Fruit fly (Drosophila melanogaster) whole organism, embryonic: ENCODE measurements around the gene CG9992.

Experiments
- B-H1 ChIP-seq: fragments of 200-800 bp; sonication (Bioruptor generic); IDR thresholded peaks from 3 replicates; pipeline ENCODE4 v1.3.6; 2022; ENCODE audit warnings: missing biosample characterization, missing genetic modification characterization
- B-H2 ChIP-seq: fragments of 200-800 bp; sonication (Bioruptor generic); optimal IDR thresholded peaks from 2 replicates; lab custom pipeline; 2018; ENCODE audit warnings: missing biosample characterization, mild to moderate bottlenecking, missing genetic modification characterization
- Blimp-1 ChIP-seq: fragments of 200-800 bp; sonication (Bioruptor generic); optimal IDR thresholded peaks from 3 replicates; lab custom pipeline; 2018; ENCODE audit warnings: missing biosample characterization, missing genetic modification characterization, mild to moderate bottlenecking, moderate library complexity, missing genetic modification reagents
- CG10147 ChIP-seq: fragments of 200-800 bp; sonication (Bioruptor generic); optimal IDR thresholded peaks from 2 replicates; lab custom pipeline; 2019; ENCODE audit warnings: missing biosample characterization, mild to moderate bottlenecking, missing genetic modification characterization, moderate library complexity
- CG10462 ChIP-seq: fragments of 200-800 bp; sonication (Bioruptor generic); optimal IDR thresholded peaks from 2 replicates; lab custom pipeline; 2016; ENCODE audit warnings: missing biosample characterization, missing genetic modification characterization
- CG11247 ChIP-seq: fragments of 200-800 bp; sonication (Bioruptor generic); IDR thresholded peaks from 2 replicates; pipeline ENCODE4 v1.3.6; 2022; ENCODE audit warnings: missing biosample characterization, missing genetic modification characterization
- CG12219 ChIP-seq: fragments of 200-800 bp; sonication (Bioruptor generic); optimal IDR thresholded peaks from 3 replicates; lab custom pipeline; 2018; ENCODE audit warnings: missing biosample characterization, mild to moderate bottlenecking, missing genetic modification characterization
- CG13296 ChIP-seq: fragments of 200-800 bp; sonication (Bioruptor generic); optimal IDR thresholded peaks from 3 replicates; lab custom pipeline; 2018; ENCODE audit warnings: missing biosample characterization, mild to moderate bottlenecking, missing genetic modification characterization
- CG13424 ChIP-seq: fragments of 200-800 bp; sonication (Bioruptor generic); optimal IDR thresholded peaks from 2 replicates; lab custom pipeline; 2019; ENCODE audit warnings: missing biosample characterization, mild to moderate bottlenecking, missing genetic modification characterization, moderate library complexity
- CG13894 ChIP-seq: fragments of 200-800 bp; sonication (Bioruptor generic); optimal IDR thresholded peaks from 3 replicates; lab custom pipeline; 2018; ENCODE audit warnings: missing biosample characterization, mild to moderate bottlenecking, missing genetic modification characterization, moderate library complexity
- CG16863 ChIP-seq: fragments of 200-800 bp; sonication (Bioruptor generic); optimal IDR thresholded peaks from 3 replicates; lab custom pipeline; 2016; ENCODE audit warnings: missing biosample characterization, missing genetic modification characterization
- CG17361 ChIP-seq: fragments of 200-800 bp; sonication (Bioruptor generic); IDR thresholded peaks from 3 replicates; pipeline ENCODE4 v1.3.6; 2022; ENCODE audit warnings: missing biosample characterization, missing genetic modification characterization
- CG1792 ChIP-seq: fragments of 200-800 bp; sonication (Bioruptor generic); optimal IDR thresholded peaks from 2 replicates; lab custom pipeline; 2016; ENCODE audit warnings: missing biosample characterization, missing genetic modification characterization
- CG2199 ChIP-seq: fragments of 200-800 bp; sonication (Bioruptor generic); IDR thresholded peaks from 3 replicates; pipeline ENCODE4 v1.3.6; 2022; ENCODE audit warnings: missing biosample characterization, missing genetic modification characterization
- CG2202 ChIP-seq: fragments of 200-800 bp; sonication (Bioruptor generic); optimal IDR thresholded peaks from 2 replicates; lab custom pipeline; 2018; ENCODE audit warnings: missing biosample characterization, mild to moderate bottlenecking, missing genetic modification characterization
- CG34224 ChIP-seq: fragments of 200-800 bp; sonication (Bioruptor generic); IDR thresholded peaks from 3 replicates; pipeline ENCODE4 v1.3.6; 2022; ENCODE audit warnings: missing biosample characterization, missing genetic modification characterization; ENCODE audit not compliant: partially characterized antibody
- CG6791 ChIP-seq: fragments of 200-800 bp; sonication (Bioruptor generic); IDR thresholded peaks from 3 replicates; pipeline ENCODE4 v1.3.6; 2022; ENCODE audit warnings: missing biosample characterization, missing genetic modification characterization; ENCODE audit not compliant: partially characterized antibody
- CHES-1-like ChIP-seq: fragments of 200-800 bp; sonication (Bioruptor generic); optimal IDR thresholded peaks from 2 replicates; lab custom pipeline; 2016; ENCODE audit warnings: missing biosample characterization, missing genetic modification characterization
- CkIIα-i1 ChIP-seq: fragments of 200-800 bp; sonication (Bioruptor generic); IDR thresholded peaks from 2 replicates; pipeline ENCODE4 v1.3.6; 2022; ENCODE audit warnings: missing biosample characterization, missing genetic modification characterization
- Deaf1 ChIP-seq: fragments of 200-800 bp; optimal IDR thresholded peaks from 3 replicates; lab custom pipeline; 2019; ENCODE audit warnings: missing biosample characterization, mild to moderate bottlenecking, missing genetic modification characterization, moderate library complexity
- Dp ChIP-seq: fragments of 200-800 bp; sonication (Bioruptor generic); optimal IDR thresholded peaks from 2 replicates; lab custom pipeline; 2018; ENCODE audit warnings: missing biosample characterization, mild to moderate bottlenecking, missing genetic modification characterization, moderate library complexity
- Dref ChIP-seq: fragments of 200-800 bp; sonication (Bioruptor generic); IDR thresholded peaks from 2 replicates; pipeline ENCODE4 v1.3.6; 2022; ENCODE audit warnings: missing biosample characterization, missing genetic modification characterization
- Ets65A ChIP-seq: fragments of 200-800 bp; sonication (Bioruptor generic); peaks from one replicate; lab custom pipeline; 2016; ENCODE audit warnings: missing biosample characterization, missing genetic modification characterization
- HHEX ChIP-seq: fragments of 200-800 bp; sonication (Bioruptor generic); optimal IDR thresholded peaks from 3 replicates; lab custom pipeline; 2017; ENCODE audit warnings: missing biosample characterization, mild to moderate bottlenecking, missing genetic modification characterization, missing genetic modification reagents
- HmgD ChIP-seq: fragments of 200-800 bp; sonication (Bioruptor generic); optimal IDR thresholded peaks from 3 replicates; lab custom pipeline; 2016; ENCODE audit warnings: missing biosample characterization, missing genetic modification characterization
- MBD-R2 ChIP-seq: fragments of 200-800 bp; sonication (Bioruptor generic); IDR thresholded peaks from 2 replicates; pipeline ENCODE4 v1.3.6; 2022; ENCODE audit warnings: missing biosample characterization, missing genetic modification characterization
- NC2α ChIP-seq: fragments of 200-800 bp; sonication (Bioruptor generic); optimal IDR thresholded peaks from 2 replicates; lab custom pipeline; 2016; ENCODE audit warnings: missing biosample characterization, missing genetic modification characterization
- Stat92E ChIP-seq, 3 experiments: fragments of >200 bp in 2 of 3; fragments of 200-800 bp in 1 of 3; sonication (Bioruptor generic) in 1 of 3; optimal IDR thresholded peaks; 2 replicates each; lab custom pipeline; 2017 to 2019; ENCODE audit warnings: missing biosample characterization in 3 of 3, missing genetic modification characterization in 3 of 3, mild to moderate bottlenecking in 1 of 3, moderate library complexity in 1 of 3
- al ChIP-seq: fragments of 200-800 bp; sonication (Bioruptor generic); IDR thresholded peaks from 2 replicates; pipeline ENCODE4 v1.3.6; 2022; ENCODE audit warnings: missing biosample characterization, missing genetic modification characterization
- bowl ChIP-seq: fragments of 200-800 bp; sonication (Bioruptor generic); IDR thresholded peaks from 2 replicates; pipeline ENCODE4 v1.3.6; 2022; ENCODE audit warnings: missing biosample characterization, missing genetic modification characterization
- chm ChIP-seq: fragments of 200-800 bp; sonication (Bioruptor generic); IDR thresholded peaks from 2 replicates; pipeline ENCODE4 v1.3.6; 2022; ENCODE audit warnings: missing biosample characterization, missing genetic modification characterization
- ci ChIP-seq: fragments of 200-800 bp; sonication (Bioruptor generic); IDR thresholded peaks from 3 replicates; pipeline ENCODE4 v1.3.6; 2022; ENCODE audit warnings: missing biosample characterization, missing genetic modification characterization
- croc ChIP-seq: fragments of 200-800 bp; sonication (Bioruptor generic); conservative IDR thresholded peaks from 3 replicates; pipeline ENCODE4 v1.3.6; 2022; ENCODE audit warnings: missing biosample characterization, missing genetic modification characterization
- ems ChIP-seq: fragments of 200-800 bp; sonication (Bioruptor generic); optimal IDR thresholded peaks from 3 replicates; lab custom pipeline; 2016; ENCODE audit warnings: missing biosample characterization, missing genetic modification characterization
- esg ChIP-seq: fragments of 200-800 bp; sonication (Bioruptor generic); conservative IDR thresholded peaks from 2 replicates; pipeline ENCODE4 v1.3.6; 2022; ENCODE audit warnings: missing biosample characterization, missing genetic modification characterization
- fd102C ChIP-seq: fragments of 200-800 bp; sonication (Bioruptor generic); optimal IDR thresholded peaks from 2 replicates; lab custom pipeline; 2018; ENCODE audit warnings: missing biosample characterization, mild to moderate bottlenecking, missing genetic modification characterization, moderate library complexity
- fd64A ChIP-seq: fragments of 200-800 bp; sonication (Bioruptor generic); optimal IDR thresholded peaks from 3 replicates; lab custom pipeline; 2018; ENCODE audit warnings: missing biosample characterization, mild to moderate bottlenecking, missing genetic modification characterization
- fd96Cb ChIP-seq: fragments of 200-800 bp; sonication (Bioruptor generic); optimal IDR thresholded peaks from 2 replicates; lab custom pipeline; 2018; ENCODE audit warnings: missing biosample characterization, mild to moderate bottlenecking, missing genetic modification characterization, moderate library complexity
- fru ChIP-seq: fragments of >200 bp; optimal IDR thresholded peaks from 2 replicates; lab custom pipeline; 2017
- gt ChIP-seq: fragments of 200-800 bp; sonication (Bioruptor generic); IDR thresholded peaks from 2 replicates; pipeline ENCODE4 v1.3.6; 2022; ENCODE audit warnings: missing biosample characterization, missing genetic modification characterization
- ind ChIP-seq: fragments of 200-800 bp; sonication (Bioruptor generic); optimal IDR thresholded peaks from 3 replicates; lab custom pipeline; 2016; ENCODE audit warnings: missing biosample characterization, missing genetic modification characterization
- lab ChIP-seq: fragments of 200-800 bp; sonication (Bioruptor generic); optimal IDR thresholded peaks from 3 replicates; lab custom pipeline; 2017; ENCODE audit warnings: missing biosample characterization, missing genetic modification characterization, mild to moderate bottlenecking, moderate library complexity, missing genetic modification reagents
- lov ChIP-seq, 2 experiments: fragments of 200-800 bp in 1 of 2; fragments of >200 bp in 1 of 2; sonication (Bioruptor generic) in 1 of 2; IDR thresholded peaks in 1 of 2; optimal IDR thresholded peaks in 1 of 2; 2 replicates in 1 of 2; 3 replicates in 1 of 2; pipeline versions ENCODE4 v1.3.6 to Lab custom; 2017 to 2022; ENCODE audit warnings: missing biosample characterization in 1 of 2, missing genetic modification characterization in 1 of 2
- nau ChIP-seq: fragments of 200-800 bp; sonication (Bioruptor generic); optimal IDR thresholded peaks from 3 replicates; lab custom pipeline; 2017; ENCODE audit warnings: missing biosample characterization, mild to moderate bottlenecking, missing genetic modification characterization, missing genetic modification reagents
- nerfin-2 ChIP-seq: fragments of 200-800 bp; sonication (Bioruptor generic); IDR thresholded peaks from 2 replicates; pipeline ENCODE4 v1.3.6; 2022; ENCODE audit warnings: missing biosample characterization, missing genetic modification characterization; ENCODE audit not compliant: partially characterized antibody
- pnt ChIP-seq: fragments of 200-800 bp; sonication (Bioruptor generic); optimal IDR thresholded peaks from 3 replicates; lab custom pipeline; 2016; ENCODE audit warnings: missing biosample characterization, missing genetic modification characterization
- ttk ChIP-seq: fragments of 200-800 bp; sonication (Bioruptor generic); IDR thresholded peaks from 2 replicates; pipeline ENCODE4 v2.1.2; 2022; ENCODE audit warnings: missing biosample characterization, missing genetic modification characterization
- tx ChIP-seq: fragments of 200-800 bp; sonication (Bioruptor generic); optimal IDR thresholded peaks from 2 replicates; lab custom pipeline; 2016; ENCODE audit warnings: missing biosample characterization, missing genetic modification characterization
- wor ChIP-seq: fragments of 200-800 bp; sonication (Bioruptor generic); IDR thresholded peaks from 2 replicates; pipeline ENCODE4 v1.3.6; 2022; ENCODE audit warnings: missing biosample characterization, missing genetic modification characterization

CG9992 gene

dm6 chrX:16332615-16333288 is 52.0 kb downstream of the CG9992 start (continued):
- TF ChIP-seq fd64A (GFP tag; lab: Kevin White, UChicago) = peak; percentile 93
- peak; percentile 98 for TF ChIP-seq CG10147 (GFP tag; lab: Kevin White, UChicago)
- peak; percentile 93 for TF ChIP-seq Blimp-1 (GFP tag; lab: Kevin White, UChicago)
- TF ChIP-seq CG2199 (GFP tag; lab: Robert Waterston, UW) = peak; percentile 95; the same call in 2 of the 3 replicates
- peak; percentile 87 for TF ChIP-seq wor (GFP tag; lab: Robert Waterston, UW)
- peak; percentile 84 for TF ChIP-seq CG11247
- peak; percentile 88 for TF ChIP-seq ci
- TF ChIP-seq nerfin-2 (GFP tag; lab: Robert Waterston, UW) = no peak
- TF ChIP-seq Stat92E (GFP tag; optimal IDR thresholded peaks at IDR 0.05; lab: Kevin White, UChicago) = peak in 1 of 3 experiments; percentile 90
- peak; percentile 92 for TF ChIP-seq NC2α
- TF ChIP-seq Dref (GFP tag; lab: Robert Waterston, UW) = 0 out of 2 replicates have a peak, but pooled peaks have one; percentile 6
- peak; percentile 90 for TF ChIP-seq ttk (GFP tag; lab: Robert Waterston, UW)
- TF ChIP-seq Deaf1 = peak; percentile 76
- TF ChIP-seq B-H2 (GFP tag; lab: Kevin White, UChicago) = peak; percentile 94
- TF ChIP-seq HHEX (GFP tag; lab: Kevin White, UChicago) = peak; percentile 96
- TF ChIP-seq CG6791 = no peak
- TF ChIP-seq fd96Cb = peak; percentile 96
- peak; percentile 97 for TF ChIP-seq CG13894 (tag; lab: Kevin White, UChicago)
- peak; percentile 74; the same call in 1 of the 2 replicates for TF ChIP-seq MBD-R2 (GFP tag; lab: Robert Waterston, UW)
- TF ChIP-seq fru = no peak
- no peak for TF ChIP-seq CG34224 (GFP tag; lab: Robert Waterston, UW)
- peak; percentile 98 for TF ChIP-seq CG13296 (GFP tag; lab: Kevin White, UChicago)
- TF ChIP-seq ems = peak; percentile 93
- TF ChIP-seq esg (GFP tag; lab: Robert Waterston, UW) = peak; percentile 90
- peak; percentile 92 for TF ChIP-seq CG1792
- peak; percentile 95 for TF ChIP-seq nau
- peak; percentile 94 for TF ChIP-seq ind (GFP tag; lab: Kevin White, UChicago)
- peak; percentile 86 for TF ChIP-seq B-H1
- no peak for TF ChIP-seq CkIIα-i1 (GFP tag; lab: Robert Waterston, UW)
- peak; percentile 83 for TF ChIP-seq bowl (GFP tag; lab: Robert Waterston, UW)
- TF ChIP-seq lab (GFP tag; lab: Kevin White, UChicago) = peak; percentile 97
- TF ChIP-seq lov (optimal IDR thresholded peaks at IDR 0.05; lab: Kevin White, UChicago) = no peak
- TF ChIP-seq lov (GFP tag; IDR thresholded peaks at IDR 0.05; lab: Robert Waterston, UW) = peak; percentile 84
- peak; percentile 11 for TF ChIP-seq Dp (GFP tag; lab: Kevin White, UChicago)
- TF ChIP-seq CG10462 (GFP tag; lab: Kevin White, UChicago) = peak; percentile 88
- TF ChIP-seq CHES-1-like (GFP tag; lab: Kevin White, UChicago) = peak; percentile 95
- peak; percentile 65 for TF ChIP-seq fd102C
- peak; percentile 88 for TF ChIP-seq HmgD
- TF ChIP-seq pnt = peak; percentile 93
- peak; percentile 98 for TF ChIP-seq CG13424 (tag; lab: Kevin White, UChicago)
- TF ChIP-seq CG17361 (GFP tag; lab: Robert Waterston, UW) = peak; percentile 98
- peak; percentile 94 for TF ChIP-seq CG2202 (tag; lab: Kevin White, UChicago)
- peak; percentile 96 for TF ChIP-seq CG12219
- TF ChIP-seq chm (GFP tag; lab: Robert Waterston, UW) = peak; percentile 91
- TF ChIP-seq al = peak; percentile 90
- peak; percentile 99 for TF ChIP-seq Ets65A
- peak; percentile 92 for TF ChIP-seq croc (GFP tag; lab: Robert Waterston, UW)
- peak; percentile 96 for TF ChIP-seq CG16863 (GFP tag; lab: Kevin White, UChicago)
- TF ChIP-seq gt = peak; percentile 84
- TF ChIP-seq tx (GFP tag; lab: Kevin White, UChicago) = peak; percentile 96
